Worm (Caenorhabditis elegans) whole organism, L3 larva: ENCODE measurements around the gene R02F2.6.

ENCODE experiments used
- elt-3 ChIP-seq, 3 experiments: fragments of 150-350 bp in 1 of 3; sonication (generic microtip) in 2 of 3; optimal IDR thresholded peaks; 2 replicates in 2 of 3; 4 replicates in 1 of 3; lab custom pipeline; 2014 to 2017; ENCODE audit warnings: missing biosample characterization in 3 of 3, missing genetic modification characterization in 3 of 3
- nhr-28 ChIP-seq: fragments of 150-350 bp; optimal IDR thresholded peaks from 2 replicates; lab custom pipeline; 2014; ENCODE audit warnings: missing biosample characterization, missing genetic modification characterization
- nhr-77 ChIP-seq: fragments of 150-350 bp; optimal IDR thresholded peaks from 2 replicates; lab custom pipeline; 2014; ENCODE audit warnings: missing biosample characterization, missing genetic modification characterization

ce11 chrIII:5453290-5453689 is 25.4 kb downstream of the R02F2.6 start, which contains the start of gene F48E8.4:
- TF ChIP-seq elt-3 (tag; optimal IDR thresholded peaks at IDR 0.05; lab: Kevin White, UChicago) (no peak), nhr-77 (tag; lab: Kevin White, UChicago) (no peak), nhr-28 (tag; lab: Kevin White, UChicago) (no peak)
